Worm (Caenorhabditis elegans): Measurements from ENCODE around the gene mrpl-44.

- TF ChIP-seq lsy-2 (tag; optimal IDR thresholded peaks at IDR 0.05) (no peak), unc-62 (GFP tag; optimal IDR thresholded peaks at IDR 0.05) (no peak), sem-2 (GFP tag; optimal IDR thresholded peaks at IDR 0.05) (no peak), blmp-1 (tag; optimal IDR thresholded peaks at IDR 0.05) (no peak), nhr-237 (tag; optimal IDR thresholded peaks at IDR 0.05) (no peak), ztf-11 (tag; optimal IDR thresholded peaks at IDR 0.05) (no peak), nhr-28 (tag; optimal IDR thresholded peaks at IDR 0.05) (no peak), pha-4 (tag; optimal IDR thresholded peaks at IDR 0.05) (no peak), elt-3 (tag; optimal IDR thresholded peaks at IDR 0.05) (no peak), ces-1 (GFP tag; optimal IDR thresholded peaks at IDR 0.05) (no peak), M03D4.4 (tag; optimal IDR thresholded peaks at IDR 0.05) (no peak), flh-1 (GFP tag; optimal IDR thresholded peaks at IDR 0.05) (no peak)
Measured at ce11 chrIII:9054414-9055147, 34.6 kb downstream of the mrpl-44 start, which contains the start of gene cls-2.
